Fruit fly (Drosophila melanogaster): Measurements from ENCODE around the gene Tektin-C.

DNA sequence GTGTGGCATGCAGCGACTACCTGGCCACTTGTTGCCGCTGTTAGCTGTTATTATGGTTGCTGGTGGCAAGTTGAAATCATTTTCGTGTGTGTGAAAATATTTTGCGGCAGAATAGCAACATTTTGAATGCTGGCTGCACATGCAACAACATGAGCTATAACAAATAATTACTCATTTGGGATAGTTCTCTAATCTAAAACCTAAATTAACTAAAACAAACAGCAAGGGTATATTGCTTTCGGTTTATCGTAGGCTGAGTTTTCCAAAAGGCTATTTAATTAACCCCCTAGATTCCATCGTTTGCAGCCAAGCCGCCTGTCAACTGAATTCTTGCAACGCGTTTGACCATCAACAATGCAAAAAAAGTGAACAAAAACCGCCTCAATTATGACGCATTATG lies 38.5 kb upstream of the Tektin-C start:
- no peak for TF ChIP-seq CG9948 (tag; optimal IDR thresholded peaks at IDR 0.05)
- TF ChIP-seq Snoo (tag; optimal IDR thresholded peaks at IDR 0.05): no peak
